Worm (Caenorhabditis elegans): Measurements from ENCODE around the gene csc-1.

The csc-1 gene

ce11 chrII:13596505-13596977, at the start of gene csc-1, which contains the start of gene fbxc-23:
Gene csc-1 (plus strand): TSS chrII:13596955.
Gene fbxc-23 (minus strand): TSS chrII:13596555.
- TF ChIP-seq him-1 (tag; optimal IDR thresholded peaks at IDR 0.05) (no peak), W03F9.2 (tag; optimal IDR thresholded peaks at IDR 0.05) (peak; percentile 52), dao-5 (tag; optimal IDR thresholded peaks at IDR 0.05) (no peak)

ce11 chrII:13547545-13547944, 49.2 kb upstream of the csc-1 start, which contains the start of gene ddl-2:
Gene ddl-2 (minus strand): TSS chrII:13547645.
- no peak for TF ChIP-seq him-1 (tag; optimal IDR thresholded peaks at IDR 0.05)
- no peak for TF ChIP-seq dao-5 (tag; optimal IDR thresholded peaks at IDR 0.05)
- TF ChIP-seq W03F9.2 (tag; optimal IDR thresholded peaks at IDR 0.05), result no peak

- TF ChIP-seq him-1 (tag; optimal IDR thresholded peaks at IDR 0.05) (no peak), W03F9.2 (tag; optimal IDR thresholded peaks at IDR 0.05) (no peak), dao-5 (tag; optimal IDR thresholded peaks at IDR 0.05) (no peak)
Observed at ce11 chrII:13560553-13560952, 36.2 kb upstream of the csc-1 start.

ce11 chrII:13567871-13568270, 28.9 kb upstream of the csc-1 start, which contains the start of gene Y48E1B.3:
Gene Y48E1B.3 (minus strand): TSS chrII:13567971.
- TF ChIP-seq him-1 (tag; optimal IDR thresholded peaks at IDR 0.05) (no peak), W03F9.2 (tag; optimal IDR thresholded peaks at IDR 0.05) (no peak), dao-5 (tag; optimal IDR thresholded peaks at IDR 0.05) (no peak)

- TF ChIP-seq him-1 (tag; optimal IDR thresholded peaks at IDR 0.05), result no peak
- TF ChIP-seq dao-5 (tag; optimal IDR thresholded peaks at IDR 0.05), result no peak
- no peak for TF ChIP-seq W03F9.2 (tag; optimal IDR thresholded peaks at IDR 0.05)
Observed at ce11 chrII:13574395-13574794, 22.4 kb upstream of the csc-1 start.

ce11 chrII:13575018-13575948, 21.5 kb upstream of the csc-1 start, which contains the start of the genes mrpl-37 and lin-38:
Gene mrpl-37 (minus strand): TSS chrII:13575068.
Gene lin-38 (plus strand): TSS chrII:13575925.
- TF ChIP-seq W03F9.2 (tag; optimal IDR thresholded peaks at IDR 0.05), result no peak
- no peak for TF ChIP-seq dao-5 (tag; optimal IDR thresholded peaks at IDR 0.05)
- no peak for TF ChIP-seq him-1 (tag; optimal IDR thresholded peaks at IDR 0.05)

- no peak for TF ChIP-seq him-1 (tag; optimal IDR thresholded peaks at IDR 0.05)
- TF ChIP-seq dao-5 (tag; optimal IDR thresholded peaks at IDR 0.05), result no peak
- TF ChIP-seq W03F9.2 (tag; optimal IDR thresholded peaks at IDR 0.05), result no peak
Observed at ce11 chrII:13585655-13586170, 11.0 kb upstream of the csc-1 start, which contains the start of gene Y48E1B.8. Gene Y48E1B.8 (plus strand): TSS chrII:13585705.

- TF ChIP-seq dao-5 (tag; optimal IDR thresholded peaks at IDR 0.05), result no peak
- no peak for TF ChIP-seq him-1 (tag; optimal IDR thresholded peaks at IDR 0.05)
- no peak for TF ChIP-seq W03F9.2 (tag; optimal IDR thresholded peaks at IDR 0.05)
Observed at ce11 chrII:13590461-13590860, 6.3 kb upstream of the csc-1 start, which contains the start of gene clec-145. Gene clec-145 (minus strand): TSS chrII:13590561.

ce11 chrII:13593659-13594221, 3.0 kb upstream of the csc-1 start, which contains the start of gene clec-146:
Gene clec-146 (minus strand): TSS chrII:13593774.
- TF ChIP-seq W03F9.2 (tag; optimal IDR thresholded peaks at IDR 0.05), result no peak
- TF ChIP-seq dao-5 (tag; optimal IDR thresholded peaks at IDR 0.05), result no peak
- no peak for TF ChIP-seq him-1 (tag; optimal IDR thresholded peaks at IDR 0.05)

- TF ChIP-seq dao-5 (tag; optimal IDR thresholded peaks at IDR 0.05) (no peak), him-1 (tag; optimal IDR thresholded peaks at IDR 0.05) (no peak), W03F9.2 (tag; optimal IDR thresholded peaks at IDR 0.05) (no peak)
Observed at ce11 chrII:13595279-13595678, 1.5 kb upstream of the csc-1 start.

ce11 chrII:13600904-13601303, 4.1 kb downstream of the csc-1 start, which contains the start of gene csp-1:
Gene csp-1 (plus strand): TSS chrII:13601204.
- TF ChIP-seq dao-5 (tag; optimal IDR thresholded peaks at IDR 0.05) (no peak), W03F9.2 (tag; optimal IDR thresholded peaks at IDR 0.05) (no peak), him-1 (tag; optimal IDR thresholded peaks at IDR 0.05) (no peak)

- no peak for TF ChIP-seq W03F9.2 (tag; optimal IDR thresholded peaks at IDR 0.05)
- TF ChIP-seq dao-5 (tag; optimal IDR thresholded peaks at IDR 0.05), result no peak
- no peak for TF ChIP-seq him-1 (tag; optimal IDR thresholded peaks at IDR 0.05)
Observed at ce11 chrII:13609655-13610054, 12.9 kb downstream of the csc-1 start, which contains the start of gene gst-20. Gene gst-20 (minus strand): TSS chrII:13609824.

ce11 chrII:13611186-13611585, 14.4 kb downstream of the csc-1 start, which contains the start of gene gst-24:
Gene gst-24 (minus strand): TSS chrII:13611366.
- TF ChIP-seq W03F9.2 (tag; optimal IDR thresholded peaks at IDR 0.05), result no peak
- TF ChIP-seq him-1 (tag; optimal IDR thresholded peaks at IDR 0.05), result no peak
- no peak for TF ChIP-seq dao-5 (tag; optimal IDR thresholded peaks at IDR 0.05)
